Worm (Caenorhabditis elegans): Measurements from ENCODE around the gene lron-15.

DNA sequence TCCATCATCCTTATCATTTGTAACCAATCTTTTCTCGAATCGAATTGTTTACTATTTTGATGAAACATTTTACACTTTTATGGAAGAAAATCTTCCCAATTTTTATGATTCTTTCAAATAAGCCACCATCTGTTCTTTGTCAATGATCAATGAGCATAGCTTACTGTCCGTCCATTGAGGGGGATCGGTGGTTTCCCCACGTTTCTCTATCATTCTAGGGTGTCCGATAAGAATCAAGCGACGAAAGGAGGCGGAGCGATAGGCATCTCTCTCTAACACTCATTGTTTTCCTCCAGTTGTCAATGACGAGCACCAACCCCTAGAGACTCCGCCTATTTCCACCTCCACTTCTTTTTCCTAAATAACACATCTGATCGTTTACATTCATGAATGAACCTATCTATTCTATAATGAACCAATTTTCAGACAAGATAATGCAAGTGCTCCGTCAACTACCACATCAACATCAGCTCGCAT is 20.2 kb downstream of the lron-15 start, which contains the start of gene C56E6.2:
- TF ChIP-seq mep-1 (tag; optimal IDR thresholded peaks at IDR 0.05): no peak
- no peak for TF ChIP-seq snpc-4 (tag; optimal IDR thresholded peaks at IDR 0.05)
- TF ChIP-seq nhr-76 (tag; optimal IDR thresholded peaks at IDR 0.05): no peak
- no peak for TF ChIP-seq nhr-237 (tag; optimal IDR thresholded peaks at IDR 0.05)
- TF ChIP-seq unc-39 (tag; optimal IDR thresholded peaks at IDR 0.05): no peak
- no peak for TF ChIP-seq mab-5 (tag; optimal IDR thresholded peaks at IDR 0.05)
- TF ChIP-seq flh-1 (GFP tag; optimal IDR thresholded peaks at IDR 0.05): no peak
